Fruit fly (Drosophila melanogaster) whole organism, embryonic: Measurements from ENCODE around the gene CG34026.

Source experiments
- Atf3 ChIP-seq: fragments of 200-800 bp; sonication (Bioruptor generic); optimal IDR thresholded peaks from 3 replicates; lab custom pipeline; 2016; ENCODE audit warnings: missing biosample characterization, missing genetic modification characterization
- Bdp1 ChIP-seq: fragments of 200-800 bp; sonication (Bioruptor generic); optimal IDR thresholded peaks from 3 replicates; lab custom pipeline; 2016; ENCODE audit warnings: missing biosample characterization, missing genetic modification characterization
- CG10209 ChIP-seq: fragments of 200-800 bp; sonication (Bioruptor generic); optimal IDR thresholded peaks from 3 replicates; lab custom pipeline; 2017; ENCODE audit warnings: missing biosample characterization, mild to moderate bottlenecking, missing genetic modification characterization, missing genetic modification reagents
- CG10543 ChIP-seq: fragments of 200-800 bp; sonication (Bioruptor generic); optimal IDR thresholded peaks from 3 replicates; lab custom pipeline; 2017; ENCODE audit warnings: missing biosample characterization, mild to moderate bottlenecking, missing genetic modification characterization, moderate library complexity
- CG10654 ChIP-seq: fragments of 200-800 bp; sonication (Bioruptor generic); optimal IDR thresholded peaks from 2 replicates; lab custom pipeline; 2016; ENCODE audit warnings: missing biosample characterization, missing genetic modification characterization
- CG12659 ChIP-seq: fragments of 200-800 bp; sonication (Bioruptor generic); optimal IDR thresholded peaks from 3 replicates; lab custom pipeline; 2017; ENCODE audit warnings: mild to moderate bottlenecking, missing biosample characterization, missing genetic modification reagents, missing genetic modification characterization
- CG14014 ChIP-seq: fragments of 200-800 bp; sonication (Bioruptor generic); IDR thresholded peaks from 2 replicates; pipeline ENCODE4 v1.3.6; 2022; ENCODE audit warnings: missing biosample characterization, missing genetic modification characterization
- CG15011 ChIP-seq: fragments of 200-800 bp; sonication (Bioruptor generic); optimal IDR thresholded peaks from 3 replicates; lab custom pipeline; 2018; ENCODE audit warnings: missing biosample characterization, mild to moderate bottlenecking, missing genetic modification characterization
- CG15601 ChIP-seq: fragments of 200-800 bp; sonication (Bioruptor generic); optimal IDR thresholded peaks from 3 replicates; lab custom pipeline; 2019; ENCODE audit warnings: missing biosample characterization, mild to moderate bottlenecking, missing genetic modification characterization, moderate library complexity
- CG16815 ChIP-seq: fragments of 200-800 bp; sonication (Bioruptor generic); optimal IDR thresholded peaks from 3 replicates; lab custom pipeline; 2017; ENCODE audit warnings: missing biosample characterization, mild to moderate bottlenecking, missing genetic modification characterization
- CG16863 ChIP-seq: fragments of 200-800 bp; sonication (Bioruptor generic); optimal IDR thresholded peaks from 3 replicates; lab custom pipeline; 2016; ENCODE audit warnings: missing biosample characterization, missing genetic modification characterization
- CG17328 ChIP-seq: fragments of 200-800 bp; sonication (Bioruptor generic); IDR thresholded peaks from 2 replicates; pipeline ENCODE4 v1.3.6; 2022; ENCODE audit warnings: missing biosample characterization, missing genetic modification characterization
- CG17359 ChIP-seq: fragments of 200-800 bp; sonication (Bioruptor generic); optimal IDR thresholded peaks from 3 replicates; lab custom pipeline; 2018; ENCODE audit warnings: missing biosample characterization, mild to moderate bottlenecking, missing genetic modification characterization, moderate library complexity
- CG17361 ChIP-seq: fragments of 200-800 bp; sonication (Bioruptor generic); IDR thresholded peaks from 3 replicates; pipeline ENCODE4 v1.3.6; 2022; ENCODE audit warnings: missing biosample characterization, missing genetic modification characterization
- CG17612 ChIP-seq: fragments of 200-800 bp; sonication (Bioruptor generic); IDR thresholded peaks from 2 replicates; pipeline ENCODE4 v1.3.6; 2022; ENCODE audit warnings: missing biosample characterization, missing genetic modification characterization
- CG34422 ChIP-seq: fragments of 200-800 bp; sonication (Bioruptor generic); IDR thresholded peaks from 3 replicates; pipeline ENCODE4 v1.3.6; 2022; ENCODE audit warnings: missing biosample characterization, missing genetic modification characterization
- CG6254 ChIP-seq: fragments of 200-800 bp; sonication (Bioruptor generic); optimal IDR thresholded peaks from 3 replicates; lab custom pipeline; 2017; ENCODE audit warnings: mild to moderate bottlenecking, missing biosample characterization, missing genetic modification reagents, missing genetic modification characterization
- CG6854 ChIP-seq: fragments of 200-800 bp; sonication (Bioruptor generic); optimal IDR thresholded peaks from 3 replicates; lab custom pipeline; 2017; ENCODE audit warnings: missing biosample characterization, mild to moderate bottlenecking, missing genetic modification characterization
- CG7372 ChIP-seq: fragments of 200-800 bp; sonication (Bioruptor generic); IDR thresholded peaks from 2 replicates; pipeline ENCODE4 v1.3.6; 2022; ENCODE audit warnings: missing biosample characterization, missing genetic modification characterization
- CG7556 ChIP-seq: fragments of 200-800 bp; sonication (Bioruptor generic); optimal IDR thresholded peaks from 2 replicates; lab custom pipeline; 2017; ENCODE audit warnings: missing biosample characterization, mild to moderate bottlenecking, missing genetic modification characterization
- CG8290 ChIP-seq, 3 experiments: fragments of 200-800 bp; sonication (Bioruptor generic); optimal IDR thresholded peaks; 2 replicates each; lab custom pipeline; 2016 to 2019; ENCODE audit warnings: missing biosample characterization in 3 of 3, missing genetic modification characterization in 3 of 3, mild to moderate bottlenecking in 2 of 3, moderate library complexity in 1 of 3
- CG8765 ChIP-seq: fragments of 200-800 bp; sonication (Bioruptor generic); IDR thresholded peaks from 2 replicates; pipeline ENCODE4 v1.3.6; 2022; ENCODE audit warnings: missing biosample characterization, missing genetic modification characterization
- CG9817 ChIP-seq: fragments of 200-800 bp; sonication (Bioruptor generic); optimal IDR thresholded peaks from 2 replicates; lab custom pipeline; 2018; ENCODE audit warnings: missing biosample characterization, mild to moderate bottlenecking, missing genetic modification characterization, moderate library complexity
- Dad ChIP-seq: fragments of 200-800 bp; sonication (Bioruptor generic); optimal IDR thresholded peaks from 3 replicates; lab custom pipeline; 2016; ENCODE audit warnings: missing biosample characterization, missing genetic modification characterization
- Ets65A ChIP-seq: fragments of 200-800 bp; sonication (Bioruptor generic); peaks from one replicate; lab custom pipeline; 2016; ENCODE audit warnings: missing biosample characterization, missing genetic modification characterization
- Fer2 ChIP-seq: fragments of 200-800 bp; sonication (Bioruptor generic); optimal IDR thresholded peaks from 2 replicates; lab custom pipeline; 2018; ENCODE audit warnings: missing biosample characterization, mild to moderate bottlenecking, missing genetic modification characterization, moderate library complexity
- H15 ChIP-seq: fragments of 200-800 bp; sonication (Bioruptor generic); IDR thresholded peaks from 3 replicates; pipeline ENCODE4 v1.3.6; 2022; ENCODE audit warnings: missing biosample characterization, missing genetic modification characterization
- HmgD ChIP-seq: fragments of 200-800 bp; sonication (Bioruptor generic); optimal IDR thresholded peaks from 3 replicates; lab custom pipeline; 2016; ENCODE audit warnings: missing biosample characterization, missing genetic modification characterization
- Hr39 ChIP-seq: fragments of >200 bp; optimal IDR thresholded peaks from 2 replicates; lab custom pipeline; 2017
- Med ChIP-seq: fragments of 200-800 bp; sonication (Bioruptor generic); peaks from one replicate; lab custom pipeline; 2016; ENCODE audit warnings: missing biosample characterization, missing genetic modification characterization, mild to moderate bottlenecking, inconsistent platforms, moderate library complexity
- Meics ChIP-seq: fragments of 200-800 bp; sonication (Bioruptor generic); optimal IDR thresholded peaks from 2 replicates; lab custom pipeline; 2017; ENCODE audit warnings: missing biosample characterization, mild to moderate bottlenecking, missing genetic modification characterization
- Mes4 ChIP-seq: fragments of 200-800 bp; sonication (Bioruptor generic); optimal IDR thresholded peaks from 2 replicates; lab custom pipeline; 2016; ENCODE audit warnings: missing biosample characterization, missing genetic modification characterization
- Sry-δ ChIP-seq: fragments of 200-800 bp; sonication (Bioruptor generic); optimal IDR thresholded peaks from 2 replicates; lab custom pipeline; 2016; ENCODE audit warnings: missing biosample characterization, missing genetic modification characterization
- Stat92E ChIP-seq, 3 experiments: fragments of >200 bp in 2 of 3; fragments of 200-800 bp in 1 of 3; sonication (Bioruptor generic) in 1 of 3; optimal IDR thresholded peaks; 2 replicates each; lab custom pipeline; 2017 to 2019; ENCODE audit warnings: missing biosample characterization in 3 of 3, missing genetic modification characterization in 3 of 3, mild to moderate bottlenecking in 1 of 3, moderate library complexity in 1 of 3
- TFAM ChIP-seq: fragments of 200-800 bp; sonication (Bioruptor generic); optimal IDR thresholded peaks from 2 replicates; lab custom pipeline; 2017; ENCODE audit warnings: missing biosample characterization, missing genetic modification characterization, inconsistent platforms
- Taf1 ChIP-seq: fragments of 200-800 bp; sonication (Bioruptor generic); IDR thresholded peaks from 2 replicates; pipeline ENCODE4 v1.3.6; 2022; ENCODE audit warnings: missing biosample characterization, missing genetic modification characterization
- amos ChIP-seq: fragments of 200-800 bp; sonication (Bioruptor generic); IDR thresholded peaks from 2 replicates; pipeline ENCODE4 v1.3.6; 2022; ENCODE audit warnings: missing biosample characterization, missing genetic modification characterization; ENCODE audit not compliant: partially characterized antibody
- chinmo ChIP-seq: fragments of 200-800 bp; sonication (Bioruptor generic); IDR thresholded peaks from 4 replicates; pipeline ENCODE4 v1.3.6; 2022; ENCODE audit warnings: missing biosample characterization, missing genetic modification characterization; ENCODE audit not compliant: partially characterized antibody
- chm ChIP-seq: fragments of 200-800 bp; sonication (Bioruptor generic); IDR thresholded peaks from 2 replicates; pipeline ENCODE4 v1.3.6; 2022; ENCODE audit warnings: missing biosample characterization, missing genetic modification characterization
- emc ChIP-seq: fragments of 200-800 bp; sonication (Bioruptor generic); optimal IDR thresholded peaks from 2 replicates; lab custom pipeline; 2016; ENCODE audit warnings: missing biosample characterization, missing genetic modification characterization
- fd102C ChIP-seq: fragments of 200-800 bp; sonication (Bioruptor generic); optimal IDR thresholded peaks from 2 replicates; lab custom pipeline; 2018; ENCODE audit warnings: missing biosample characterization, mild to moderate bottlenecking, missing genetic modification characterization, moderate library complexity
- fd3F ChIP-seq: fragments of 200-800 bp; sonication (Bioruptor generic); optimal IDR thresholded peaks from 2 replicates; lab custom pipeline; 2018; ENCODE audit warnings: missing biosample characterization, mild to moderate bottlenecking, missing genetic modification characterization, moderate library complexity
- ftz-f1 ChIP-seq: fragments of 200-800 bp; sonication (Bioruptor generic); optimal IDR thresholded peaks from 2 replicates; lab custom pipeline; 2016; ENCODE audit warnings: missing biosample characterization, missing genetic modification characterization
- nerfin-1 ChIP-seq: fragments of 200-800 bp; sonication (Bioruptor generic); optimal IDR thresholded peaks from 3 replicates; lab custom pipeline; 2019; ENCODE audit warnings: missing biosample characterization, mild to moderate bottlenecking, missing genetic modification characterization, moderate library complexity
- pnt ChIP-seq: fragments of 200-800 bp; sonication (Bioruptor generic); optimal IDR thresholded peaks from 3 replicates; lab custom pipeline; 2016; ENCODE audit warnings: missing biosample characterization, missing genetic modification characterization
- pum ChIP-seq: fragments of 200-800 bp; sonication (Bioruptor generic); optimal IDR thresholded peaks from 2 replicates; lab custom pipeline; 2016; ENCODE audit warnings: missing biosample characterization, missing genetic modification characterization
- sima ChIP-seq: fragments of 200-800 bp; sonication (Bioruptor generic); optimal IDR thresholded peaks from 2 replicates; lab custom pipeline; 2016; ENCODE audit warnings: missing biosample characterization, missing genetic modification characterization
- slp2 ChIP-seq: fragments of 200-800 bp; sonication (Bioruptor generic); optimal IDR thresholded peaks from 2 replicates; lab custom pipeline; 2016; ENCODE audit warnings: missing biosample characterization, missing genetic modification characterization
- toy ChIP-seq: fragments of 200-800 bp; sonication (Bioruptor generic); IDR thresholded peaks from 2 replicates; pipeline ENCODE4 v1.3.6; 2022; ENCODE audit warnings: missing biosample characterization, missing genetic modification characterization
- usp ChIP-seq: fragments of >200 bp; optimal IDR thresholded peaks from 2 replicates; lab custom pipeline; 2017; ENCODE audit warnings: missing biosample characterization, missing genetic modification characterization
- zfh1 ChIP-seq: fragments of 200-800 bp; sonication (Bioruptor generic); IDR thresholded peaks from 3 replicates; pipeline ENCODE4 v1.3.6; 2022; ENCODE audit warnings: missing biosample characterization, missing genetic modification characterization

Gene CG34026

dm6 chrX:9486802-9487201 is 46.8 kb upstream of the CG34026 start (continued):
- TF ChIP-seq CG17361 (peak; percentile 76), chinmo (GFP tag; lab: Robert Waterston, UW) (no peak), CG17359 (peak; percentile 80), ftz-f1 (GFP tag; lab: Kevin White, UChicago) (no peak), HmgD (GFP tag; lab: Kevin White, UChicago) (peak; percentile 1), CG17612 (GFP tag; lab: Robert Waterston, UW) (0 out of 2 replicates have a peak, but pooled peaks have one; percentile 8), Bdp1 (GFP tag; lab: Kevin White, UChicago) (peak; percentile 46), fd102C (GFP tag; lab: Kevin White, UChicago) (peak; percentile 77), Atf3 (GFP tag; lab: Kevin White, UChicago) (peak; percentile 85), Med (peak; percentile 95), zfh1 (GFP tag; lab: Robert Waterston, UW) (peak; percentile 91), CG34422 (GFP tag; lab: Robert Waterston, UW) (peak; percentile 34; the same call in 1 of the 3 replicates), amos (no peak), CG12659 (GFP tag; lab: Kevin White, UChicago) (peak; percentile 53), CG8765 (GFP tag; lab: Robert Waterston, UW) (peak; percentile 72), fd3F (GFP tag; lab: Kevin White, UChicago) (no peak), pum (peak; percentile 76), Ets65A (GFP tag; lab: Kevin White, UChicago) (peak; percentile 97), Taf1 (no peak), CG14014 (peak; percentile 48; the same call in 1 of the 2 replicates), pnt (GFP tag; lab: Kevin White, UChicago) (peak; percentile 79), CG6854 (GFP tag; lab: Kevin White, UChicago) (no peak), CG15011 (GFP tag; lab: Kevin White, UChicago) (peak; percentile 30), emc (GFP tag; lab: Kevin White, UChicago) (no peak), CG16863 (GFP tag; lab: Kevin White, UChicago) (peak; percentile 68), CG17328 (peak; percentile 79), CG16815 (peak; percentile 63), chm (GFP tag; lab: Robert Waterston, UW) (no peak; the same call in 1 of the 2 replicates), Meics (GFP tag; lab: Kevin White, UChicago) (peak; percentile 36), CG9817 (tag; lab: Kevin White, UChicago) (peak; percentile 51), TFAM (GFP tag; lab: Kevin White, UChicago) (peak; percentile 1), Fer2 (tag; lab: Kevin White, UChicago) (no peak), CG8290 (GFP tag; optimal IDR thresholded peaks at IDR 0.05; lab: Kevin White, UChicago) (peak; percentile 47), CG8290 (tag; optimal IDR thresholded peaks at IDR 0.05; lab: Kevin White, UChicago) (peak in 1 of 2 experiments; percentile 47), H15 (GFP tag; lab: Robert Waterston, UW) (peak; percentile 65; the same call in 1 of the 3 replicates), toy (no peak), CG6254 (GFP tag; lab: Kevin White, UChicago) (peak; percentile 57), CG7372 (GFP tag; lab: Robert Waterston, UW) (no peak; the same call in 1 of the 2 replicates), Hr39 (lab: Kevin White, UChicago) (no peak), CG15601 (peak; percentile 62), Stat92E (GFP tag; optimal IDR thresholded peaks at IDR 0.05; lab: Kevin White, UChicago) (no peak), usp (no peak), Sry-δ (GFP tag; lab: Kevin White, UChicago) (peak; percentile 42), CG10209 (GFP tag; lab: Kevin White, UChicago) (peak; percentile 68), slp2 (GFP tag; lab: Kevin White, UChicago) (peak; percentile 67), CG10543 (GFP tag; lab: Kevin White, UChicago) (no peak), Mes4 (peak; percentile 64), nerfin-1 (tag; lab: Kevin White, UChicago) (peak; percentile 75), CG10654 (GFP tag; lab: Kevin White, UChicago) (peak; percentile 71), Dad (peak; percentile 60), sima (peak; percentile 43), CG7556 (GFP tag; lab: Kevin White, UChicago) (peak; percentile 73)
